Fruit fly (Drosophila melanogaster) whole organism, pupa: Measurements from ENCODE around the gene CG13847.

Experiments used
- CG4496 ChIP-seq: fragments of 200-800 bp; sonication (Bioruptor generic); IDR thresholded peaks from 3 replicates; pipeline ENCODE4 v1.3.6; 2022; ENCODE audit warnings: missing biosample characterization, missing genetic modification characterization
- EcR ChIP-seq: fragments of 200-800 bp; sonication (Bioruptor generic); optimal IDR thresholded peaks from 3 replicates; lab custom pipeline; 2019; ENCODE audit warnings: missing biosample characterization, missing genetic modification characterization, mild to moderate bottlenecking, moderate library complexity, missing genetic modification reagents
- rn ChIP-seq: fragments of 200-800 bp; sonication (Bioruptor generic); IDR thresholded peaks from 2 replicates; pipeline ENCODE4 v1.3.6; 2022; ENCODE audit warnings: missing biosample characterization, missing genetic modification characterization

DNA sequence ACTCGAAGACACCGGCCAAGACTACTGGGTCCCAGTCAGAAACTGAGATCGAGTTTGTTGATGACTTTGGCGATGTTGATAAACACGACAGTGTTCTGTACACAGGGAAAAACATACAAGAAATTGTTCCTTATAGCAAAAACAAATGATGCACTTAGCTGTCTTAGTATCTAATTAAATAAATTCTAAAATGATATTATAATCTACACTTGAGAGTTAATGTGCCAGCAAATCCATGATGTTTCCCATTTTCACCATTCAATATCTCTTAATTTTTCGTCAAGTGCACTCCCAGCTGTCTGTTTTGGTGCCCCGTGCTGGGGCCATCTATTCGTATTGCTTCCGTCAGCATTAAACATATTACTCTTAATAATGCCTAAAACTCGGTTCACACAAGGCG is 35.7 kb downstream of the CG13847 start:
- peak; percentile 79; the same call in 2 of the 3 replicates for TF ChIP-seq CG4496 (GFP tag; lab: Robert Waterston, UW)
- TF ChIP-seq EcR (GFP tag; lab: Kevin White, UChicago): no peak
- no peak for TF ChIP-seq rn (GFP tag; lab: Robert Waterston, UW)
